Fruit fly (Drosophila melanogaster) whole organism, embryonic: ENCODE results near the gene CG10725.

Experiments used
- Asciz ChIP-seq: fragments of 200-800 bp; sonication (Bioruptor generic); optimal IDR thresholded peaks from 2 replicates; lab custom pipeline; 2017; ENCODE audit warnings: missing biosample characterization, mild to moderate bottlenecking, missing genetic modification characterization, missing genetic modification reagents
- Bgb ChIP-seq: fragments of 200-800 bp; sonication (Bioruptor generic); IDR thresholded peaks from 2 replicates; pipeline ENCODE4 v1.3.6; 2022; ENCODE audit warnings: missing biosample characterization, missing genetic modification characterization; ENCODE audit not compliant: partially characterized antibody
- CG13123 ChIP-seq: fragments of 200-800 bp; sonication (Bioruptor generic); optimal IDR thresholded peaks from 2 replicates; lab custom pipeline; 2016; ENCODE audit warnings: missing biosample characterization, missing genetic modification characterization
- CG14860 ChIP-seq: fragments of 200-800 bp; sonication (Bioruptor generic); IDR thresholded peaks from 3 replicates; pipeline ENCODE4 v1.3.6; 2022; ENCODE audit warnings: missing biosample characterization, missing genetic modification characterization; ENCODE audit not compliant: partially characterized antibody
- CG15269 ChIP-seq: fragments of 200-800 bp; sonication (Bioruptor generic); optimal IDR thresholded peaks from 2 replicates; lab custom pipeline; 2018; ENCODE audit warnings: missing biosample characterization, mild to moderate bottlenecking, missing genetic modification characterization, moderate library complexity
- CG17802 ChIP-seq: fragments of 200-800 bp; sonication (Bioruptor generic); optimal IDR thresholded peaks from 2 replicates; lab custom pipeline; 2018; ENCODE audit warnings: missing biosample characterization, mild to moderate bottlenecking, missing genetic modification characterization, moderate library complexity
- CG3065 ChIP-seq: fragments of 200-800 bp; sonication (Bioruptor generic); optimal IDR thresholded peaks from 2 replicates; lab custom pipeline; 2016; ENCODE audit warnings: missing biosample characterization, missing genetic modification characterization
- CG31365 ChIP-seq: fragments of 200-800 bp; sonication (Bioruptor generic); optimal IDR thresholded peaks from 2 replicates; lab custom pipeline; 2018; ENCODE audit warnings: missing biosample characterization, mild to moderate bottlenecking, missing genetic modification characterization
- CG31441 ChIP-seq: fragments of 200-800 bp; sonication (Bioruptor generic); IDR thresholded peaks from 2 replicates; pipeline ENCODE4 v1.3.6; 2022; ENCODE audit warnings: missing biosample characterization, missing genetic modification characterization
- CG32772 ChIP-seq: fragments of 200-800 bp; sonication (Bioruptor generic); IDR thresholded peaks from 2 replicates; pipeline ENCODE4 v1.3.6; 2022; ENCODE audit warnings: missing biosample characterization, missing genetic modification characterization
- CG3407 ChIP-seq: fragments of 200-800 bp; sonication (Bioruptor generic); optimal IDR thresholded peaks from 2 replicates; lab custom pipeline; 2018; ENCODE audit warnings: missing biosample characterization, mild to moderate bottlenecking, missing genetic modification characterization
- CG4707 ChIP-seq: fragments of 200-800 bp; sonication (Bioruptor generic); optimal IDR thresholded peaks from 2 replicates; lab custom pipeline; 2018; ENCODE audit warnings: missing biosample characterization, mild to moderate bottlenecking, missing genetic modification characterization, moderate library complexity
- CG6791 ChIP-seq: fragments of 200-800 bp; sonication (Bioruptor generic); IDR thresholded peaks from 3 replicates; pipeline ENCODE4 v1.3.6; 2022; ENCODE audit warnings: missing biosample characterization, missing genetic modification characterization; ENCODE audit not compliant: partially characterized antibody
- CG8388 ChIP-seq: fragments of 200-800 bp; sonication (Bioruptor generic); optimal IDR thresholded peaks from 2 replicates; lab custom pipeline; 2019; ENCODE audit warnings: missing biosample characterization, mild to moderate bottlenecking, missing genetic modification characterization, moderate library complexity
- D ChIP-seq, 2 experiments: fragments of 200-800 bp in 1 of 2; fragments of >200 bp in 1 of 2; sonication (Bioruptor generic) in 1 of 2; optimal IDR thresholded peaks; 2 replicates in 1 of 2; 3 replicates in 1 of 2; lab custom pipeline; 2017; ENCODE audit warnings: mild to moderate bottlenecking in 1 of 2, missing biosample characterization in 1 of 2, missing genetic modification characterization in 1 of 2, missing genetic modification reagents in 1 of 2
- Dfd ChIP-seq, 2 experiments: fragments of >200 bp; optimal IDR thresholded peaks; 2 replicates each; lab custom pipeline; 2017; ENCODE audit warnings: missing biosample characterization in 2 of 2, missing genetic modification characterization in 2 of 2
- HHEX ChIP-seq: fragments of 200-800 bp; sonication (Bioruptor generic); optimal IDR thresholded peaks from 3 replicates; lab custom pipeline; 2017; ENCODE audit warnings: missing biosample characterization, mild to moderate bottlenecking, missing genetic modification characterization, missing genetic modification reagents
- HLHmδ ChIP-seq: fragments of 200-800 bp; sonication (Bioruptor generic); optimal IDR thresholded peaks from 2 replicates; lab custom pipeline; 2018; ENCODE audit warnings: missing biosample characterization, mild to moderate bottlenecking, missing genetic modification characterization, moderate library complexity
- Hr3 ChIP-seq: fragments of 200-800 bp; sonication (Bioruptor generic); optimal IDR thresholded peaks from 3 replicates; lab custom pipeline; 2016; ENCODE audit warnings: missing biosample characterization, missing genetic modification characterization
- Lim3 ChIP-seq: fragments of 200-800 bp; sonication (Bioruptor generic); IDR thresholded peaks from 2 replicates; pipeline ENCODE4 v1.3.6; 2022; ENCODE audit warnings: missing biosample characterization, missing genetic modification characterization
- Mes4 ChIP-seq: fragments of 200-800 bp; sonication (Bioruptor generic); optimal IDR thresholded peaks from 2 replicates; lab custom pipeline; 2016; ENCODE audit warnings: missing biosample characterization, missing genetic modification characterization
- NC2α ChIP-seq: fragments of 200-800 bp; sonication (Bioruptor generic); optimal IDR thresholded peaks from 2 replicates; lab custom pipeline; 2016; ENCODE audit warnings: missing biosample characterization, missing genetic modification characterization
- Nf-YA ChIP-seq: fragments of 200-800 bp; sonication (Bioruptor generic); IDR thresholded peaks from 2 replicates; pipeline ENCODE4 v1.3.6; 2022; ENCODE audit warnings: missing biosample characterization, missing genetic modification characterization
- Opbp ChIP-seq: fragments of 200-800 bp; sonication (Bioruptor generic); IDR thresholded peaks from 3 replicates; pipeline ENCODE4 v1.3.6; 2022; ENCODE audit warnings: missing biosample characterization, missing genetic modification characterization; ENCODE audit not compliant: partially characterized antibody
- Pdp1 ChIP-seq, 2 experiments: fragments of 200-800 bp; sonication (Bioruptor generic); optimal IDR thresholded peaks; 3 replicates each; lab custom pipeline; 2016; ENCODE audit warnings: missing biosample characterization in 2 of 2, missing genetic modification characterization in 2 of 2, mild to moderate bottlenecking in 1 of 2, moderate library complexity in 1 of 2
- Rx ChIP-seq: fragments of 200-800 bp; sonication (Bioruptor generic); IDR thresholded peaks from 2 replicates; pipeline ENCODE4 v1.3.6; 2022; ENCODE audit warnings: missing biosample characterization, missing genetic modification characterization
- Six4 ChIP-seq: fragments of 200-800 bp; sonication (Bioruptor generic); optimal IDR thresholded peaks from 2 replicates; lab custom pipeline; 2016; ENCODE audit warnings: missing biosample characterization, missing genetic modification characterization
- aop ChIP-seq: fragments of 200-800 bp; sonication (Bioruptor generic); IDR thresholded peaks from 2 replicates; pipeline ENCODE4 v1.3.6; 2022; ENCODE audit warnings: missing biosample characterization, missing genetic modification characterization
- da ChIP-seq: fragments of 200-800 bp; sonication (Bioruptor generic); optimal IDR thresholded peaks from 2 replicates; lab custom pipeline; 2016; ENCODE audit warnings: missing biosample characterization, missing genetic modification characterization
- dm ChIP-seq: fragments of 200-800 bp; sonication (Bioruptor generic); optimal IDR thresholded peaks from 3 replicates; lab custom pipeline; 2016; ENCODE audit warnings: missing biosample characterization, missing genetic modification characterization
- exex ChIP-seq: fragments of 200-800 bp; sonication (Bioruptor generic); optimal IDR thresholded peaks from 4 replicates; lab custom pipeline; 2018; ENCODE audit warnings: missing biosample characterization, mild to moderate bottlenecking, missing genetic modification characterization, moderate library complexity
- ftz-f1 ChIP-seq: fragments of 200-800 bp; sonication (Bioruptor generic); optimal IDR thresholded peaks from 2 replicates; lab custom pipeline; 2016; ENCODE audit warnings: missing biosample characterization, missing genetic modification characterization
- gcm ChIP-seq: fragments of 200-800 bp; sonication (Bioruptor generic); optimal IDR thresholded peaks from 2 replicates; lab custom pipeline; 2019; ENCODE audit warnings: missing biosample characterization, mild to moderate bottlenecking, missing genetic modification characterization, moderate library complexity
- h ChIP-seq: fragments of >200 bp; optimal IDR thresholded peaks from 2 replicates; lab custom pipeline; 2017
- her ChIP-seq: fragments of 200-800 bp; sonication (Bioruptor generic); optimal IDR thresholded peaks from 2 replicates; lab custom pipeline; 2016; ENCODE audit warnings: missing biosample characterization, missing genetic modification characterization
- kah ChIP-seq: fragments of 200-800 bp; sonication (Bioruptor generic); optimal IDR thresholded peaks from 2 replicates; lab custom pipeline; 2018; ENCODE audit warnings: missing biosample characterization, mild to moderate bottlenecking, missing genetic modification characterization
- lov ChIP-seq, 2 experiments: fragments of 200-800 bp in 1 of 2; fragments of >200 bp in 1 of 2; sonication (Bioruptor generic) in 1 of 2; IDR thresholded peaks in 1 of 2; optimal IDR thresholded peaks in 1 of 2; 2 replicates in 1 of 2; 3 replicates in 1 of 2; pipeline versions ENCODE4 v1.3.6 to Lab custom; 2017 to 2022; ENCODE audit warnings: missing biosample characterization in 1 of 2, missing genetic modification characterization in 1 of 2
- mirr ChIP-seq: fragments of 200-800 bp; sonication (Bioruptor generic); optimal IDR thresholded peaks from 3 replicates; lab custom pipeline; 2018; ENCODE audit warnings: missing biosample characterization, mild to moderate bottlenecking, missing genetic modification characterization
- phol ChIP-seq: fragments of 200-800 bp; sonication (Bioruptor generic); optimal IDR thresholded peaks from 3 replicates; lab custom pipeline; 2018; ENCODE audit warnings: missing biosample characterization, mild to moderate bottlenecking, missing genetic modification characterization, moderate library complexity
- repo ChIP-seq: fragments of 200-800 bp; sonication (Bioruptor generic); optimal IDR thresholded peaks from 2 replicates; lab custom pipeline; 2016; ENCODE audit warnings: missing biosample characterization, missing genetic modification characterization
- rib ChIP-seq: fragments of 200-800 bp; sonication (Bioruptor generic); IDR thresholded peaks from 2 replicates; pipeline ENCODE4 v1.3.6; 2022; ENCODE audit warnings: missing biosample characterization, missing genetic modification characterization
- so ChIP-seq: fragments of 200-800 bp; sonication (Bioruptor generic); IDR thresholded peaks from 3 replicates; pipeline ENCODE4 v1.3.6; 2022; ENCODE audit warnings: missing biosample characterization, missing genetic modification characterization
- stwl ChIP-seq: fragments of 200-800 bp; sonication (Bioruptor generic); optimal IDR thresholded peaks from 3 replicates; lab custom pipeline; 2018; ENCODE audit warnings: missing biosample characterization, mild to moderate bottlenecking, missing genetic modification characterization, moderate library complexity
- tin ChIP-seq: fragments of 200-800 bp; sonication (Bioruptor generic); optimal IDR thresholded peaks from 3 replicates; lab custom pipeline; 2016; ENCODE audit warnings: missing biosample characterization, missing genetic modification characterization
- usp ChIP-seq: fragments of >200 bp; optimal IDR thresholded peaks from 2 replicates; lab custom pipeline; 2017; ENCODE audit warnings: missing biosample characterization, missing genetic modification characterization
- vfl ChIP-seq: fragments of 200-800 bp; sonication (Bioruptor generic); optimal IDR thresholded peaks from 2 replicates; lab custom pipeline; 2016; ENCODE audit warnings: missing biosample characterization, missing genetic modification characterization
- vnd ChIP-seq: fragments of 200-800 bp; sonication (Bioruptor generic); IDR thresholded peaks from 3 replicates; pipeline ENCODE4 v1.3.6; 2022; ENCODE audit warnings: missing biosample characterization, missing genetic modification characterization; ENCODE audit not compliant: partially characterized antibody
- wor ChIP-seq: fragments of 200-800 bp; sonication (Bioruptor generic); IDR thresholded peaks from 2 replicates; pipeline ENCODE4 v1.3.6; 2022; ENCODE audit warnings: missing biosample characterization, missing genetic modification characterization
- zen ChIP-seq: fragments of 200-800 bp; sonication (Bioruptor generic); optimal IDR thresholded peaks from 3 replicates; lab custom pipeline; 2018; ENCODE audit warnings: missing biosample characterization, mild to moderate bottlenecking, missing genetic modification characterization, moderate library complexity

CG10725 gene

DNA sequence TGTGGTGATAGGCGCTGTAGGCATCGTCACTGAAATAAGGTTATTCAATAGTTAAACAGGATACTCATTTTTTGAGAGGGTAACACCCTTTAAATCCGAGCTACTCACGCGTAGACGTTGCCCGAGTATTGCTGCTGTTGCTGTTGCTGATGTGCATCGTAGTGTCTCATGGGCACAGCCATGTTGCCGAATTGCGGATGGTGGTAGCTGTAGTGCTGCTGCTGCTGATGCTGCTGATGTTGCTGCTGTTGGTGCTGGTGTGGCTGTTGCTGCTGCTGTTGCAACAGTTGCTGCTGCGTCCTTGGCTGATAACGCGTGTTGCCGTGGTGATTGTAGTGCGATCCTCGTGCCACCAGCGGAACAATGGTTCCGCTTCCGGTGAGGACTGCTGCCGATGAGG is 7.6 kb upstream of the CG10725 start:
- TF ChIP-seq Dfd (GFP tag; optimal IDR thresholded peaks at IDR 0.05; lab: Kevin White, UChicago), result peak in 1 of 2 experiments; percentile 26
- TF ChIP-seq CG31365 (tag; lab: Kevin White, UChicago), result no peak

DNA sequence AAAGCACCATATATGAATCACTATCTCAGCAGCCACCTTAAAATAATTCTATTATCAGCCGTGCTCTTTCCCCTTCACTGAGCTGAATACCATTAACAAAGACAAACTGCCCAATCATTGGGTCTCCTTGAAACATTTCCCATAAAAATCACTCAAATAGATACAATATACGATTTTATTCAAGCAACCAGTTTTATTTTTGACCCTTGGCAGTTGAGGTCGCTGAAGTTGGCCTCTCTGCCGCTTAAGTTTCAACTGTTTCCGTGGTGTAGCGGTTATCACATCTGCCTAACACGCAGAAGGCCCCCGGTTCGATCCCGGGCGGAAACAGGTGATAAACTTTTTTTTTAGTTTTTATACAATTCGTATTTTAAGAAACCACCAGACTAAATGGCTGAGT is 5.0 kb upstream of the CG10725 start:
- TF ChIP-seq CG31441, result no peak
- peak; percentile 87 for TF ChIP-seq CG6791 (GFP tag; lab: Robert Waterston, UW)
- no peak for TF ChIP-seq Six4
- TF ChIP-seq Asciz (GFP tag; lab: Kevin White, UChicago), result no peak
- no peak for TF ChIP-seq CG4707 (GFP tag; lab: Kevin White, UChicago)
- no peak for TF ChIP-seq h (lab: Kevin White, UChicago)
- no peak for TF ChIP-seq vfl (GFP tag; lab: Kevin White, UChicago)
- peak; percentile 75 for TF ChIP-seq Bgb (GFP tag; lab: Robert Waterston, UW)
- TF ChIP-seq HHEX, result no peak
- TF ChIP-seq Rx (GFP tag; lab: Robert Waterston, UW), result no peak
- TF ChIP-seq usp (GFP tag; lab: Kevin White, UChicago), result no peak
- no peak for TF ChIP-seq HLHmδ (GFP tag; lab: Kevin White, UChicago)
- TF ChIP-seq repo (GFP tag; lab: Kevin White, UChicago), result no peak
- no peak for TF ChIP-seq Pdp1 (GFP tag; optimal IDR thresholded peaks at IDR 0.05; lab: Kevin White, UChicago)
- no peak for TF ChIP-seq her (GFP tag; lab: Kevin White, UChicago)
- no peak for TF ChIP-seq zen (tag; lab: Kevin White, UChicago)
- TF ChIP-seq stwl (tag; lab: Kevin White, UChicago), result no peak
- no peak for TF ChIP-seq da (GFP tag; lab: Kevin White, UChicago)
- no peak for TF ChIP-seq aop (GFP tag; lab: Robert Waterston, UW)
- no peak for TF ChIP-seq CG15269
- TF ChIP-seq Lim3, result no peak
- no peak for TF ChIP-seq D (optimal IDR thresholded peaks at IDR 0.05; lab: Kevin White, UChicago)
- no peak for TF ChIP-seq D (GFP tag; optimal IDR thresholded peaks at IDR 0.05; lab: Kevin White, UChicago)
- no peak for TF ChIP-seq CG3065
- TF ChIP-seq Hr3 (GFP tag; lab: Kevin White, UChicago), result no peak
- no peak for TF ChIP-seq phol (tag; lab: Kevin White, UChicago)
- no peak for TF ChIP-seq NC2α (GFP tag; lab: Kevin White, UChicago)
- peak; percentile 8 for TF ChIP-seq gcm (GFP tag; lab: Kevin White, UChicago)
- peak; percentile 25; the same call in 1 of the 3 replicates for TF ChIP-seq vnd (GFP tag; lab: Robert Waterston, UW)
- TF ChIP-seq lov (optimal IDR thresholded peaks at IDR 0.05; lab: Kevin White, UChicago), result no peak
- no peak for TF ChIP-seq lov (GFP tag; IDR thresholded peaks at IDR 0.05; lab: Robert Waterston, UW)
- TF ChIP-seq CG14860, result peak; percentile 46
- TF ChIP-seq wor, result no peak
- no peak for TF ChIP-seq CG13123 (GFP tag; lab: Kevin White, UChicago)
- TF ChIP-seq CG17802 (tag; lab: Kevin White, UChicago), result no peak
- TF ChIP-seq ftz-f1 (GFP tag; lab: Kevin White, UChicago), result peak; percentile 36
- no peak for TF ChIP-seq Mes4 (GFP tag; lab: Kevin White, UChicago)
- no peak for TF ChIP-seq CG32772
- TF ChIP-seq tin, result no peak
- no peak for TF ChIP-seq rib (GFP tag; lab: Robert Waterston, UW)
- TF ChIP-seq dm (GFP tag; lab: Kevin White, UChicago), result no peak
- peak; percentile 81 for TF ChIP-seq Opbp
- TF ChIP-seq mirr (GFP tag; lab: Kevin White, UChicago), result peak; percentile 42
- no peak for TF ChIP-seq so (GFP tag; lab: Robert Waterston, UW)
- no peak for TF ChIP-seq CG8388
- no peak for TF ChIP-seq Nf-YA (GFP tag; lab: Robert Waterston, UW)
- no peak for TF ChIP-seq CG3407 (GFP tag; lab: Kevin White, UChicago)
- TF ChIP-seq exex, result no peak
- TF ChIP-seq kah (GFP tag; lab: Kevin White, UChicago), result no peak
